Worm (Caenorhabditis elegans): ENCODE measurements around the gene acs-9.

acs-9 gene

DNA sequence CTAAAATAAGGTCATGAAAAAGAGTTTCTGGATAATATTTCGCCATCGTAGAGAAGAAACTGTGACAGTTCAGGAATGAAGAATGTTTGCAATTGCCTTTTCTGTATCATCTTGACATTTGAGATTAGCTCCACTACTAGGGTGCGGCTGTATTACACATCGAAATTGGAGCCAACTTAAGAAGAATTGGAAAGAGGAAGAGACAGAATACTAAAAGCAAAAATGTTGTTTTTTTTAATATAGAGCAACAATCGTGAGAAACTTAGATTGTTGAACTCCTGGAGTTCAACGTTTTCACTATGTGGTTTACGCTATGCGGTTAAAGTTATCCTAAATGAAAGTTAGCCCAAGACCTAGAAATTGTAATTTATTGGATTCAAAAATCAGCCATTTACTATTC lies at the start of gene acs-9:
Gene acs-9 (minus strand): TSS at position 101 of the 400 bp plus-strand sequence.
- no peak for TF ChIP-seq flt-1 (GFP tag; IDR thresholded peaks at IDR 0.05)
- TF ChIP-seq F13C5.2 (tag; optimal IDR thresholded peaks at IDR 0.05) = no peak
- TF ChIP-seq hnd-1 (tag; optimal IDR thresholded peaks at IDR 0.05) = no peak
- no peak for TF ChIP-seq aly-1 (tag; optimal IDR thresholded peaks at IDR 0.05)
- TF ChIP-seq pes-1 (GFP tag; IDR thresholded peaks at IDR 0.05) = no peak
- TF ChIP-seq sea-1 (GFP tag; conservative IDR thresholded peaks at IDR 0.05) = no peak
- TF ChIP-seq tbx-37 (GFP tag; conservative IDR thresholded peaks at IDR 0.05) = no peak

DNA sequence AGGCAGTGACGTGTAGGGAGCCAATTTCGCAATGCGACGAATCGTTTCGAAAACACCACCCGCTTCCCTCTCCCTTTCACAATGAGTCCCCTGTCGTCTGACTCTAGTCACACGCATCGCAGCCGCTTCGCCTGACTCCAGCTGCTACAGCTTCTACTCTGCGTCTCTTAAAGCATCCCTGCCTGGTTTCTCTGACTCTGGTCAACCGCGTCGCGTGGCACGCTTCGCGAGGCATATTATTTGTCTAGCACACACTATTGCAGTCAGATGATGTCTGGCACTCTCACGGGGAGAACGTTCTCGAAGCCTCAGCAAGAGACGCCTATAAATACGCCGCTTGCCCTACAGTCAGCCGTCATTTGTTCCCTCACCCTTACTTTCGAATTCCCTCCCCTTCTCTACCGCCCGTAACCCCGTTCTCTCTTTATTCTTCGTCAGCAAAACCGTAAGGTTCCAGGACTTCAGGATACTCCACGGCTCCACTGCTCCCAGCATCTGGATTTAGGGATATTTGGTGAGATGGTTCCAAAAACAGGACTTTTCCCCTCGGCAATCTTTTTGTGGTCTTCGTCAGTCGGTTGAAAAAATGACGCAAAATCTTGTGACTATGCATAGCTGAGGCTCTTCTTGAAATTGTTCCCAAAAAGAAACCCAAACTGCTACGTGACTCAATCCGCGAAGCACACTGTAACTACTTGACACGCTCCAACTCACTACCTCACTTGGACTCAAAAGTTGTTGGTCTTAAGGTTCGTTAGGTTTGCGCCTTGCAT lies 49.4 kb upstream of the acs-9 start:
- TF ChIP-seq tbx-37 (GFP tag; conservative IDR thresholded peaks at IDR 0.05) = peak; percentile 50
- TF ChIP-seq ceh-36 (tag; optimal IDR thresholded peaks at IDR 0.05) = peak; percentile 78
- TF ChIP-seq pes-1 (GFP tag; IDR thresholded peaks at IDR 0.05) = peak; percentile 71
- TF ChIP-seq hmg-4 (GFP tag; optimal IDR thresholded peaks at IDR 0.05) = peak; percentile 95
- TF ChIP-seq ets-7 (tag; optimal IDR thresholded peaks at IDR 0.05) = no peak
- TF ChIP-seq scrt-1 (GFP tag; IDR thresholded peaks at IDR 0.05) = 0 out of 2 replicates have a peak, but pooled peaks have one; percentile 64
- peak; percentile 59; the same call in 1 of the 2 replicates for TF ChIP-seq tbx-11 (GFP tag; IDR thresholded peaks at IDR 0.05)
- peak; percentile 83 for TF ChIP-seq tra-4 (tag; optimal IDR thresholded peaks at IDR 0.05)
- peak; percentile 99 for TF ChIP-seq ama-1 (optimal IDR thresholded peaks at IDR 0.05)
- peak; percentile 58 for TF ChIP-seq hnd-1 (tag; optimal IDR thresholded peaks at IDR 0.05)
- no peak for TF ChIP-seq ceh-13 (GFP tag; optimal IDR thresholded peaks at IDR 0.05)
- peak; percentile 80 for TF ChIP-seq B0310.2 (tag; optimal IDR thresholded peaks at IDR 0.05)
- peak; percentile 70 for TF ChIP-seq aly-1 (tag; optimal IDR thresholded peaks at IDR 0.05)
- peak; percentile 78 for TF ChIP-seq F13C5.2 (tag; optimal IDR thresholded peaks at IDR 0.05)
- TF ChIP-seq flt-1 (GFP tag; IDR thresholded peaks at IDR 0.05) = peak; percentile 55
- peak; percentile 69 for TF ChIP-seq hmbx-1 (tag; optimal IDR thresholded peaks at IDR 0.05)
- peak; percentile 74 for TF ChIP-seq sea-1 (GFP tag; conservative IDR thresholded peaks at IDR 0.05)

DNA sequence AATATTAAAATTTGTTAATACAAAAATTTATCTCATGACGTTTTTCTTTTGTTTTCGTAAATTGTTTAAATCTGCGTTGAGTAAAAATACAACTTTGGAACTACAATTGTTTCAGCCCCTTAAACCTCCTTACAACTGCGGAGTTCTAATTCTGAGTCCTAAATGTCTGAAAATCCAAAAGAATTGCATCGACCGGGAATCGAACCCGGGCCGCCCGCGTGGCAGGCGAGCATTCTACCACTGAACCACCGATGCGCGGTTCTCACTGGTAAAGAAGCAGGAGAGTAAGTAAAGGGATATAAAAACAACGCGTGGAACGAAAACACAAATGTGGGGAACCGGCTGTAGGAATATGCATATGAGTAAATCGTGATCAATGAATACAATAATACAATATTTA lies 47.8 kb upstream of the acs-9 start:
- TF ChIP-seq hnd-1 (tag; optimal IDR thresholded peaks at IDR 0.05) = peak; percentile 67
- peak; percentile 77 for TF ChIP-seq tbx-37 (GFP tag; conservative IDR thresholded peaks at IDR 0.05)
- TF ChIP-seq ets-7 (tag; optimal IDR thresholded peaks at IDR 0.05) = peak; percentile 68
- peak; percentile 82 for TF ChIP-seq ceh-13 (GFP tag; optimal IDR thresholded peaks at IDR 0.05)
- peak; percentile 67 for TF ChIP-seq B0310.2 (tag; optimal IDR thresholded peaks at IDR 0.05)
- TF ChIP-seq tra-4 (tag; optimal IDR thresholded peaks at IDR 0.05) = no peak
- TF ChIP-seq aly-1 (tag; optimal IDR thresholded peaks at IDR 0.05) = peak; percentile 80
- peak; percentile 89 for TF ChIP-seq scrt-1 (GFP tag; IDR thresholded peaks at IDR 0.05)
- TF ChIP-seq pes-1 (GFP tag; IDR thresholded peaks at IDR 0.05) = peak; percentile 90
- TF ChIP-seq hmg-4 (GFP tag; optimal IDR thresholded peaks at IDR 0.05) = peak; percentile 95
- peak; percentile 83 for TF ChIP-seq flt-1 (GFP tag; IDR thresholded peaks at IDR 0.05)
- no peak for TF ChIP-seq ama-1 (optimal IDR thresholded peaks at IDR 0.05)
- TF ChIP-seq ceh-36 (tag; optimal IDR thresholded peaks at IDR 0.05) = peak; percentile 84
- TF ChIP-seq F13C5.2 (tag; optimal IDR thresholded peaks at IDR 0.05) = peak; percentile 95
- peak; percentile 85 for TF ChIP-seq sea-1 (GFP tag; conservative IDR thresholded peaks at IDR 0.05)
- no peak; the same call in none of the 2 replicates for TF ChIP-seq tbx-11 (GFP tag; IDR thresholded peaks at IDR 0.05)
- TF ChIP-seq hmbx-1 (tag; optimal IDR thresholded peaks at IDR 0.05) = peak; percentile 54

DNA sequence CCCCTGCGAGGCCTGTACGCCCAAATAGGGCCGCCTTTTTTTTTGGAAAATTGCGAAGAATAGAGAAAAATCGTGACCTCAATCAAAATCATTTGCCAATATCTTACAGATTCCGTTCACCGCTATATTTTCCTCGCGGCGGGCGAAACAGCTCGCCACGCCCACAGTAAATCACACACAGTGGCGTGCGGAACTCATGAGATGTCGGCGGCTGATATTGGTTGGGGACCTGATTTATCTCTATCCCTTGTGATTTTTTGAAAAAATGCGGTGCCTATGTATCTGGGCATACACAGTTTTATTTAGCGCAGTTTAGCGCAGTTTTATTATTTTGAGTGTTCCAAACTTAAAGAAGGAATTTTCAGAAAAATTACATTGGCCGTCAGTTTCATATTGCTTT lies 45.0 kb upstream of the acs-9 start:
- no peak for TF ChIP-seq ets-7 (tag; optimal IDR thresholded peaks at IDR 0.05)
- 0 out of 2 replicates have a peak, but pooled peaks have one; percentile 45 for TF ChIP-seq sea-1 (GFP tag; conservative IDR thresholded peaks at IDR 0.05)
- no peak for TF ChIP-seq tbx-37 (GFP tag; conservative IDR thresholded peaks at IDR 0.05)
- TF ChIP-seq aly-1 (tag; optimal IDR thresholded peaks at IDR 0.05) = no peak

DNA sequence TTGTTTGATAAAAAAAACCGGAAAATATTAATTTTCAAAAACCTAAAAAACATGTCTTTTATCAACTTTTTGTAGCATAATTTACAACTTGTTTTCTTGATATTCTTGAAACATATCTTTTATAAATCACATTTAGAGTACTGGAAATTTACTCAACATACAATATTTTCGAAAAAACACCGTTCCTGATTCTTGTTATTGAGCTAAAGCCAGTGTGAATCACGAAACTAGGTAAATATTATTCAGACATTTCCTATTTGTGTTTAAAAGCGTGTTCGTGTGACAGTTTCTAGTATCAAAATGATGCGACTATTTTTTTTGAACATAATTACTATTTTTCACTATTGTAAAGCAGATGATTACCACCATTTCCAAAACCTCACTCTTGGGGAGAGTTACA lies 43.3 kb upstream of the acs-9 start, which contains the start of gene C30E1.4:
Gene C30E1.4 (plus strand): TSS at position 301 of the 400 bp plus-strand sequence.
- TF ChIP-seq tra-4 (tag; optimal IDR thresholded peaks at IDR 0.05) = no peak
- no peak for TF ChIP-seq tbx-11 (GFP tag; IDR thresholded peaks at IDR 0.05)

DNA sequence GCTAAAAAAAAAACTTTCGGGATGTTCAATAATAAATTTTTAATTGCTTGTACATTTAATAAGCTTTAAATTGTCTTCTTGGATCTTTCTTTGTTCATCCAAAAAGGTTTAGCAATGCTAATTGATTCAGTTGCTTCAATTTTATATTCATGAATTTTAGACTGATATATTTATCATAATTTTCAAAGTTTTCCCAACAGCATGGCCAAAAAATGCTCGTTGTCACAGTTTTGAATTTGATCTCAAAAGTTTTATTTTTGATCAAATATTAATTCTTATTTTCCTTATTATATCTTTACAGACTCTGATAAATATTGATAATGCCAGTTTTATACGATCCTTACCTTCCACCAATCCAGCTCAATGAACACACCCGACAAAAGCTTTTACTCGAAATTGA lies 41.2 kb upstream of the acs-9 start, which contains the start of gene fbxb-114:
Gene fbxb-114 (plus strand): TSS at position 301 of the 400 bp plus-strand sequence.
- no peak for TF ChIP-seq hmg-4 (GFP tag; optimal IDR thresholded peaks at IDR 0.05)
- TF ChIP-seq pes-1 (GFP tag; IDR thresholded peaks at IDR 0.05) = no peak
- no peak for TF ChIP-seq scrt-1 (GFP tag; IDR thresholded peaks at IDR 0.05)

DNA sequence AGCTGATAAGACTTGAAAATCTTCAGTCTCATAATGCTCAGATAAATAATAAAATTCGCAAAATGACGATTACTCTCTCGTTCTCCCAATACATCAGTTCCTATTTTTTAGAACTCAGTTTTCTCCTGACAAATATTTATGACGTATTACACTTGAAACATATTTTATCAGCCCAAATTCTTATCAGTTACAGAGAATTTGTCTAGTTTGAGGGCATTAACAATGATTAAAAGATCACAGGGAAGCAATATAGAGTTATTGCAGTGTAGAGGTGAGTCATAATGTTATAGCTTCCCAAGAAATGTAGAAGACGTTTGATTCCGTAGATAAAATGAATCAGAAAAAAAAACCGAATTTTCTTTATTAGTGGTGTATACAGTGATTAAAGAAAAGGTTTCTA lies 39.1 kb upstream of the acs-9 start:
- TF ChIP-seq tra-4 (tag; optimal IDR thresholded peaks at IDR 0.05) = no peak
- TF ChIP-seq B0310.2 (tag; optimal IDR thresholded peaks at IDR 0.05) = no peak
- TF ChIP-seq pes-1 (GFP tag; IDR thresholded peaks at IDR 0.05) = no peak
- no peak for TF ChIP-seq flt-1 (GFP tag; IDR thresholded peaks at IDR 0.05)
- TF ChIP-seq F13C5.2 (tag; optimal IDR thresholded peaks at IDR 0.05) = no peak
- TF ChIP-seq hmbx-1 (tag; optimal IDR thresholded peaks at IDR 0.05) = no peak
- TF ChIP-seq ceh-13 (GFP tag; optimal IDR thresholded peaks at IDR 0.05) = no peak
- TF ChIP-seq tbx-37 (GFP tag; conservative IDR thresholded peaks at IDR 0.05) = no peak
- TF ChIP-seq ceh-36 (tag; optimal IDR thresholded peaks at IDR 0.05) = no peak
- TF ChIP-seq sea-1 (GFP tag; conservative IDR thresholded peaks at IDR 0.05) = no peak
- TF ChIP-seq scrt-1 (GFP tag; IDR thresholded peaks at IDR 0.05) = no peak
- TF ChIP-seq ama-1 (optimal IDR thresholded peaks at IDR 0.05) = no peak
- no peak for TF ChIP-seq hmg-4 (GFP tag; optimal IDR thresholded peaks at IDR 0.05)
- TF ChIP-seq aly-1 (tag; optimal IDR thresholded peaks at IDR 0.05) = no peak
- no peak for TF ChIP-seq ets-7 (tag; optimal IDR thresholded peaks at IDR 0.05)
- no peak for TF ChIP-seq tbx-11 (GFP tag; IDR thresholded peaks at IDR 0.05)
- TF ChIP-seq hnd-1 (tag; optimal IDR thresholded peaks at IDR 0.05) = no peak
